Fruit fly (Drosophila melanogaster): ENCODE data around the gene Nubp2.
A peak's percentile ranks its signal among the peaks of the same experiment; 100 is the strongest.

The Nubp2 gene

DNA sequence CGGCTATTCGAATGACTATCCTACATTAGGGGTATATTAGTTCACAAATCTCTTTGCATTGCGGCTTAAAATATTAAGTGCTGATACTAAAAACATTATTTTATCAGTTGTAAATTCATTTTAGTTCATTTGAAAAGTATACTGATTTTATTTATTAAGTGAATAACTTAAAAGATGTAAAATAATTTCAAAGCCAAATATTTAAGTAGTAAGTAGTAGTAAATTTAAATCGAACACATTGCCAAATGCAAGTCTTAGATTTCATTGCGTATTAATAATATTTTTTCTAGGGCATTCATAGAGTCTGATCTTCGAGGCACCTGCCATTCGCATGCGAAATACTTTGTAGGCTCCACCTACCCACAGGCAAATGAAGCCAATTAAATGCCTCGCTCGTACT is 36.3 kb downstream of the Nubp2 start:
- no peak for TF ChIP-seq CG7101 (tag; optimal IDR thresholded peaks at IDR 0.05)
- no peak for TF ChIP-seq pad (GFP tag; optimal IDR thresholded peaks at IDR 0.05)
- no peak for TF ChIP-seq CG14711 (tag; optimal IDR thresholded peaks at IDR 0.05)
- TF ChIP-seq kay (GFP tag; ENCODE audit: borderline replicate concordance): no peak
- no peak for TF ChIP-seq Crg-1 (GFP tag; optimal IDR thresholded peaks at IDR 0.05)
- TF ChIP-seq Clk (GFP tag; optimal IDR thresholded peaks at IDR 0.05): no peak
- no peak for TF ChIP-seq Mnt (GFP tag; optimal IDR thresholded peaks at IDR 0.05)

DNA sequence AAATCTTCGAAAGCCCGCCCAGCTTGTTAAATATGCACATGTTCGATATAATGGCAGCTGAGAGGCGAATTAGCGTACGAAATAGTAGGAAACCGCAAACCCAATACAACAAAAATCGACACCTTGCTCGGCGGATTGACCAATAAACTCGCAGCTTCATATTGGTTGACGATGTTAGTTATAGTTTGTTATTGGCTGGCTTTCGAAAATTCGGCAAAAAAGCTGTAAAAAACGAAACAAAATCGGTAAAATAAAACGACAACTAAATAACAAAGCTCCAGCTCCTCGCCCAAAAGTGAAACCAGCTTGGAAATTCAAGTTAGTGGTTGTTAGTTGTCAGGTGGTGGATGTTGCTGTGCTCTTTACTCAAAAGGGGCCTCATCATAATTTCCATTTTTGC is 37.4 kb downstream of the Nubp2 start:
- no peak for TF ChIP-seq Clk (GFP tag; optimal IDR thresholded peaks at IDR 0.05)
- no peak for TF ChIP-seq tj (GFP tag; optimal IDR thresholded peaks at IDR 0.05)
- TF ChIP-seq Crg-1 (GFP tag; optimal IDR thresholded peaks at IDR 0.05): no peak

dm6 chr3L:20565561-20566128 is 39.3 kb downstream of the Nubp2 start:
- no peak for TF ChIP-seq Clk (GFP tag; optimal IDR thresholded peaks at IDR 0.05)
- TF ChIP-seq cnc (optimal IDR thresholded peaks at IDR 0.05): no peak
- TF ChIP-seq Hr96 (GFP tag; optimal IDR thresholded peaks at IDR 0.05): no peak
- TF ChIP-seq Mnt (GFP tag; optimal IDR thresholded peaks at IDR 0.05): no peak
- TF ChIP-seq kay (GFP tag; ENCODE audit: borderline replicate concordance): no peak
- no peak for TF ChIP-seq toe (GFP tag; optimal IDR thresholded peaks at IDR 0.05)
- no peak for TF ChIP-seq CG33017 (tag; optimal IDR thresholded peaks at IDR 0.05)
- no peak for TF ChIP-seq Crg-1 (GFP tag; optimal IDR thresholded peaks at IDR 0.05)
- no peak for TF ChIP-seq ovo (GFP tag; optimal IDR thresholded peaks at IDR 0.05)
- no peak for TF ChIP-seq CG14711 (tag; optimal IDR thresholded peaks at IDR 0.05)
- no peak for TF ChIP-seq CG7101 (tag; optimal IDR thresholded peaks at IDR 0.05)
- no peak for TF ChIP-seq CG12768 (GFP tag; optimal IDR thresholded peaks at IDR 0.05)
- no peak for TF ChIP-seq tj (GFP tag; optimal IDR thresholded peaks at IDR 0.05)

dm6 chr3L:20570134-20570533 is 43.8 kb downstream of the Nubp2 start:
- no peak for TF ChIP-seq Crg-1 (GFP tag; optimal IDR thresholded peaks at IDR 0.05)
- TF ChIP-seq CG5204 (GFP tag; optimal IDR thresholded peaks at IDR 0.05): no peak
- no peak for TF ChIP-seq cnc (optimal IDR thresholded peaks at IDR 0.05)
- TF ChIP-seq kay (GFP tag; ENCODE audit: borderline replicate concordance): no peak
- TF ChIP-seq Clk (GFP tag; optimal IDR thresholded peaks at IDR 0.05): no peak
- no peak for TF ChIP-seq CG14711 (tag; optimal IDR thresholded peaks at IDR 0.05)
- TF ChIP-seq ovo (GFP tag; optimal IDR thresholded peaks at IDR 0.05): no peak
- TF ChIP-seq Mnt (GFP tag; optimal IDR thresholded peaks at IDR 0.05): no peak
- no peak for TF ChIP-seq toe (GFP tag; optimal IDR thresholded peaks at IDR 0.05)
- TF ChIP-seq CG7045 (GFP tag; optimal IDR thresholded peaks at IDR 0.05): no peak
- no peak for TF ChIP-seq CG1620 (GFP tag; optimal IDR thresholded peaks at IDR 0.05)
- no peak for TF ChIP-seq CG33017 (tag; optimal IDR thresholded peaks at IDR 0.05)
- TF ChIP-seq pad (GFP tag; optimal IDR thresholded peaks at IDR 0.05): no peak
- no peak for TF ChIP-seq CG7101 (tag; optimal IDR thresholded peaks at IDR 0.05)
- TF ChIP-seq Hr96 (GFP tag; optimal IDR thresholded peaks at IDR 0.05): no peak
- TF ChIP-seq tj (GFP tag; optimal IDR thresholded peaks at IDR 0.05): no peak
- TF ChIP-seq bab1 (GFP tag; optimal IDR thresholded peaks at IDR 0.05): no peak

- TF ChIP-seq CG1620 (GFP tag; optimal IDR thresholded peaks at IDR 0.05) (no peak), kay (GFP tag; ENCODE audit: borderline replicate concordance) (peak; percentile 33)
Observed at dm6 chr3L:20576504-20576903, 50.1 kb downstream of the Nubp2 start.
